Worm (Caenorhabditis elegans): ENCODE data around the gene Y54F10AM.15.
A peak's percentile ranks its signal among the peaks of the same experiment; 100 is the strongest.

DNA sequence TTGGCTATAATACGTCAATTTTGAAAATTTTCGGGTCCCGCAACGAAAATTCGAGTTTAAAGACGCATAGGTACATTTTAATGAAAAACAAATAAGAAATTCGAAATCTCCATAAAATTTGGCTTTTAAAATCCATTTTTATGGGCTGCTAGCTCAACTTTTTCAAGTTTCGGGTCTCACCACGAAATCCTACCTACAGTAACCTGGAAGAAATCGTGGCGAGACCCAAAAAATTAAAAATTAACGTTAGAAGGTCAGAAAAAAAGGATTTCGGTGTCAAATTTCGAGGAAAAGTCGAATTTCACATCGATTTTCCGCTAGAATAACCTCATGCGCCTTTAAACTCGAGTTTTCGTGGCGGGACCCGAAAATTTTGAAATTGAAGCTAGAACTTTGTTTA, 46.3 kb downstream of the Y54F10AM.15 start:
- TF ChIP-seq dmd-4 (tag; optimal IDR thresholded peaks at IDR 0.05) (no peak), fos-1 (tag; optimal IDR thresholded peaks at IDR 0.05) (no peak), nhr-25 (tag; optimal IDR thresholded peaks at IDR 0.05) (no peak), mdl-1 (tag; optimal IDR thresholded peaks at IDR 0.05) (no peak), skn-1 (tag; optimal IDR thresholded peaks at IDR 0.05) (no peak), unc-62 (GFP tag; optimal IDR thresholded peaks at IDR 0.05) (no peak), lin-13 (GFP tag; optimal IDR thresholded peaks at IDR 0.05) (peak; percentile 68), Y55F3AM.14 (GFP tag; optimal IDR thresholded peaks at IDR 0.05) (no peak), lsy-2 (tag; optimal IDR thresholded peaks at IDR 0.05) (peak; percentile 31 to 68), egl-27 (tag; optimal IDR thresholded peaks at IDR 0.05) (no peak), nhr-12 (tag; optimal IDR thresholded peaks at IDR 0.05) (no peak), ceh-82 (tag; optimal IDR thresholded peaks at IDR 0.05) (no peak), nhr-21 (tag; optimal IDR thresholded peaks at IDR 0.05) (no peak)
